Fruit fly (Drosophila melanogaster) whole organism, embryonic: ENCODE measurements around the gene eIF4E5.
A peak's percentile ranks its signal among the peaks of the same experiment; 100 is the strongest.

ENCODE experiments used
- CG13296 ChIP-seq: fragments of 200-800 bp; sonication (Bioruptor generic); optimal IDR thresholded peaks from 3 replicates; lab custom pipeline; 2018; ENCODE audit warnings: missing biosample characterization, mild to moderate bottlenecking, missing genetic modification characterization
- CG15011 ChIP-seq: fragments of 200-800 bp; sonication (Bioruptor generic); optimal IDR thresholded peaks from 3 replicates; lab custom pipeline; 2018; ENCODE audit warnings: missing biosample characterization, mild to moderate bottlenecking, missing genetic modification characterization
- CG15269 ChIP-seq: fragments of 200-800 bp; sonication (Bioruptor generic); optimal IDR thresholded peaks from 2 replicates; lab custom pipeline; 2018; ENCODE audit warnings: missing biosample characterization, mild to moderate bottlenecking, missing genetic modification characterization, moderate library complexity
- CG1602 ChIP-seq: fragments of 200-800 bp; sonication (Bioruptor generic); optimal IDR thresholded peaks from 3 replicates; lab custom pipeline; 2016; ENCODE audit warnings: missing biosample characterization, missing genetic modification characterization
- CG1603 ChIP-seq: fragments of 200-800 bp; sonication (Bioruptor generic); optimal IDR thresholded peaks from 2 replicates; lab custom pipeline; 2019; ENCODE audit warnings: missing biosample characterization, mild to moderate bottlenecking, missing genetic modification characterization, moderate library complexity
- CG17328 ChIP-seq: fragments of 200-800 bp; sonication (Bioruptor generic); IDR thresholded peaks from 2 replicates; pipeline ENCODE4 v1.3.6; 2022; ENCODE audit warnings: missing biosample characterization, missing genetic modification characterization
- CG1792 ChIP-seq: fragments of 200-800 bp; sonication (Bioruptor generic); optimal IDR thresholded peaks from 2 replicates; lab custom pipeline; 2016; ENCODE audit warnings: missing biosample characterization, missing genetic modification characterization
- CG2678 ChIP-seq: fragments of 200-800 bp; sonication (Bioruptor generic); optimal IDR thresholded peaks from 3 replicates; lab custom pipeline; 2019; ENCODE audit warnings: missing biosample characterization, mild to moderate bottlenecking, missing genetic modification characterization, moderate library complexity
- CG34224 ChIP-seq: fragments of 200-800 bp; sonication (Bioruptor generic); IDR thresholded peaks from 3 replicates; pipeline ENCODE4 v1.3.6; 2022; ENCODE audit warnings: missing biosample characterization, missing genetic modification characterization; ENCODE audit not compliant: partially characterized antibody
- CG4282 ChIP-seq: fragments of 200-800 bp; sonication (Bioruptor generic); optimal IDR thresholded peaks from 2 replicates; lab custom pipeline; 2016; ENCODE audit warnings: missing biosample characterization, missing genetic modification characterization
- CG4404 ChIP-seq: fragments of 200-800 bp; sonication (Bioruptor generic); IDR thresholded peaks from 2 replicates; pipeline ENCODE4 v1.3.6; 2022; ENCODE audit warnings: missing biosample characterization, missing genetic modification characterization
- CG5953 ChIP-seq: fragments of 200-800 bp; sonication (Bioruptor generic); IDR thresholded peaks from 2 replicates; pipeline ENCODE4 v1.3.6; 2022; ENCODE audit warnings: missing biosample characterization, missing genetic modification characterization
- CG7928 ChIP-seq: fragments of 200-800 bp; sonication (Bioruptor generic); optimal IDR thresholded peaks from 2 replicates; lab custom pipeline; 2017; ENCODE audit warnings: missing biosample characterization, mild to moderate bottlenecking, missing genetic modification characterization
- CG7987 ChIP-seq: fragments of 200-800 bp; sonication (Bioruptor generic); optimal IDR thresholded peaks from 2 replicates; lab custom pipeline; 2018; ENCODE audit warnings: missing biosample characterization, mild to moderate bottlenecking, missing genetic modification characterization, moderate library complexity
- CG8290 ChIP-seq, 3 experiments: fragments of 200-800 bp; sonication (Bioruptor generic); optimal IDR thresholded peaks; 2 replicates each; lab custom pipeline; 2016 to 2019; ENCODE audit warnings: missing biosample characterization in 3 of 3, missing genetic modification characterization in 3 of 3, mild to moderate bottlenecking in 2 of 3, moderate library complexity in 1 of 3
- CrebB ChIP-seq: fragments of 200-800 bp; sonication (Bioruptor generic); optimal IDR thresholded peaks from 3 replicates; lab custom pipeline; 2018; ENCODE audit warnings: missing biosample characterization, mild to moderate bottlenecking, missing genetic modification characterization
- E2f2 ChIP-seq: fragments of 200-800 bp; sonication (Bioruptor generic); IDR thresholded peaks from 2 replicates; pipeline ENCODE4 v1.3.6; 2022; ENCODE audit warnings: missing biosample characterization, missing genetic modification characterization
- Ets97D ChIP-seq: fragments of 200-800 bp; sonication (Bioruptor generic); optimal IDR thresholded peaks from 3 replicates; lab custom pipeline; 2016; ENCODE audit warnings: missing biosample characterization, missing genetic modification characterization
- Fer1 ChIP-seq: fragments of 200-800 bp; sonication (Bioruptor generic); optimal IDR thresholded peaks from 2 replicates; lab custom pipeline; 2017; ENCODE audit warnings: missing biosample characterization, mild to moderate bottlenecking, missing genetic modification characterization
- Fer3 ChIP-seq: fragments of 200-800 bp; sonication (Bioruptor generic); optimal IDR thresholded peaks from 2 replicates; lab custom pipeline; 2018; ENCODE audit warnings: missing biosample characterization, mild to moderate bottlenecking, missing genetic modification characterization, moderate library complexity
- HLH3B ChIP-seq: fragments of 200-800 bp; sonication (Bioruptor generic); IDR thresholded peaks from 2 replicates; pipeline ENCODE4 v1.3.6; 2022; ENCODE audit warnings: missing biosample characterization, missing genetic modification characterization
- Kr ChIP-seq: fragments of 200-800 bp; sonication (Bioruptor generic); optimal IDR thresholded peaks from 2 replicates; lab custom pipeline; 2017; ENCODE audit warnings: missing biosample characterization, mild to moderate bottlenecking, missing genetic modification characterization
- MESR4 ChIP-seq: fragments of 200-800 bp; sonication (Bioruptor generic); optimal IDR thresholded peaks from 2 replicates; lab custom pipeline; 2018; ENCODE audit warnings: missing biosample characterization, mild to moderate bottlenecking, missing genetic modification characterization, moderate library complexity
- MTF-1 ChIP-seq: fragments of 200-800 bp; sonication (Bioruptor generic); optimal IDR thresholded peaks from 2 replicates; lab custom pipeline; 2018; ENCODE audit warnings: missing biosample characterization, mild to moderate bottlenecking, missing genetic modification characterization, borderline replicate concordance
- Oli ChIP-seq: fragments of 200-800 bp; sonication (Bioruptor generic); optimal IDR thresholded peaks from 2 replicates; lab custom pipeline; 2018; ENCODE audit warnings: missing biosample characterization, mild to moderate bottlenecking, missing genetic modification characterization, moderate library complexity
- Pdp1 ChIP-seq, 2 experiments: fragments of 200-800 bp; sonication (Bioruptor generic); optimal IDR thresholded peaks; 3 replicates each; lab custom pipeline; 2016; ENCODE audit warnings: missing biosample characterization in 2 of 2, missing genetic modification characterization in 2 of 2, mild to moderate bottlenecking in 1 of 2, moderate library complexity in 1 of 2
- Sry-β ChIP-seq: fragments of 200-800 bp; sonication (Bioruptor generic); optimal IDR thresholded peaks from 2 replicates; lab custom pipeline; 2018; ENCODE audit warnings: missing biosample characterization, mild to moderate bottlenecking, missing genetic modification characterization, moderate library complexity
- ase ChIP-seq: fragments of 200-800 bp; sonication (Bioruptor generic); IDR thresholded peaks from 3 replicates; pipeline ENCODE4 v1.3.6; 2022; ENCODE audit warnings: missing biosample characterization, missing genetic modification characterization
- chinmo ChIP-seq: fragments of 200-800 bp; sonication (Bioruptor generic); IDR thresholded peaks from 4 replicates; pipeline ENCODE4 v1.3.6; 2022; ENCODE audit warnings: missing biosample characterization, missing genetic modification characterization; ENCODE audit not compliant: partially characterized antibody
- crol ChIP-seq: fragments of 200-800 bp; sonication (Bioruptor generic); IDR thresholded peaks from 2 replicates; pipeline ENCODE4 v1.3.6; 2022; ENCODE audit warnings: missing biosample characterization, missing genetic modification characterization
- dmrt99B ChIP-seq: fragments of 200-800 bp; sonication (Bioruptor generic); optimal IDR thresholded peaks from 2 replicates; lab custom pipeline; 2018; ENCODE audit warnings: missing biosample characterization, mild to moderate bottlenecking, missing genetic modification characterization, moderate library complexity
- dpn ChIP-seq, 2 experiments: fragments of 200-800 bp; sonication (Bioruptor generic); optimal IDR thresholded peaks; 3 replicates each; lab custom pipeline; 2016; ENCODE audit warnings: missing biosample characterization in 2 of 2, missing genetic modification characterization in 2 of 2
- eve ChIP-seq, 2 experiments: fragments of >200 bp; optimal IDR thresholded peaks; 2 replicates each; lab custom pipeline; 2017; ENCODE audit warnings: missing biosample characterization in 2 of 2, missing genetic modification characterization in 2 of 2
- fru ChIP-seq: fragments of >200 bp; optimal IDR thresholded peaks from 2 replicates; lab custom pipeline; 2017
- gfzf ChIP-seq: fragments of 200-800 bp; sonication (Bioruptor generic); optimal IDR thresholded peaks from 2 replicates; lab custom pipeline; 2016; ENCODE audit warnings: missing biosample characterization, mild to moderate bottlenecking, missing genetic modification characterization, moderate library complexity
- grau ChIP-seq: fragments of 200-800 bp; optimal IDR thresholded peaks from 3 replicates; lab custom pipeline; 2019; ENCODE audit warnings: missing biosample characterization, mild to moderate bottlenecking, missing genetic modification characterization, moderate library complexity
- hkb ChIP-seq, 2 experiments: fragments of 200-800 bp in 1 of 2; fragments of >200 bp in 1 of 2; sonication (Bioruptor generic) in 1 of 2; IDR thresholded peaks in 1 of 2; optimal IDR thresholded peaks in 1 of 2; 2 replicates each; pipeline versions ENCODE4 v1.3.6 to Lab custom; 2017 to 2022; ENCODE audit warnings: missing biosample characterization in 1 of 2, missing genetic modification characterization in 1 of 2
- hth ChIP-seq: fragments of >200 bp; optimal IDR thresholded peaks from 2 replicates; lab custom pipeline; 2017; ENCODE audit warnings: inconsistent platforms
- lab ChIP-seq: fragments of 200-800 bp; sonication (Bioruptor generic); optimal IDR thresholded peaks from 3 replicates; lab custom pipeline; 2017; ENCODE audit warnings: missing biosample characterization, missing genetic modification characterization, mild to moderate bottlenecking, moderate library complexity, missing genetic modification reagents
- luna ChIP-seq: fragments of 200-800 bp; sonication (Bioruptor generic); optimal IDR thresholded peaks from 2 replicates; lab custom pipeline; 2016; ENCODE audit warnings: missing biosample characterization, missing genetic modification characterization
- nmo ChIP-seq: fragments of 200-800 bp; sonication (Bioruptor generic); optimal IDR thresholded peaks from 2 replicates; lab custom pipeline; 2018; ENCODE audit warnings: missing biosample characterization, mild to moderate bottlenecking, missing genetic modification characterization, moderate library complexity
- pnt ChIP-seq: fragments of 200-800 bp; sonication (Bioruptor generic); optimal IDR thresholded peaks from 3 replicates; lab custom pipeline; 2016; ENCODE audit warnings: missing biosample characterization, missing genetic modification characterization
- pzg ChIP-seq: fragments of 200-800 bp; sonication (Bioruptor generic); optimal IDR thresholded peaks from 3 replicates; lab custom pipeline; 2018; ENCODE audit warnings: missing biosample characterization, mild to moderate bottlenecking, missing genetic modification characterization, moderate library complexity
- slou ChIP-seq: fragments of 200-800 bp; sonication (Bioruptor generic); optimal IDR thresholded peaks from 3 replicates; lab custom pipeline; 2016; ENCODE audit warnings: missing biosample characterization, missing genetic modification characterization
- slp2 ChIP-seq: fragments of 200-800 bp; sonication (Bioruptor generic); optimal IDR thresholded peaks from 2 replicates; lab custom pipeline; 2016; ENCODE audit warnings: missing biosample characterization, missing genetic modification characterization
- tna ChIP-seq: fragments of 200-800 bp; sonication (Bioruptor generic); IDR thresholded peaks from 2 replicates; pipeline ENCODE4 v1.3.6; 2022; ENCODE audit warnings: missing biosample characterization, missing genetic modification characterization; ENCODE audit not compliant: partially characterized antibody
- z ChIP-seq: fragments of 200-800 bp; sonication (Bioruptor generic); IDR thresholded peaks from 3 replicates; pipeline ENCODE4 v1.3.6; 2022; ENCODE audit warnings: missing biosample characterization, missing genetic modification characterization
- zfh2 ChIP-seq: fragments of 200-800 bp; sonication (Bioruptor generic); optimal IDR thresholded peaks from 2 replicates; lab custom pipeline; 2016; ENCODE audit warnings: missing biosample characterization, missing genetic modification characterization

Gene eIF4E5

dm6 chr3L:7868581-7869236, 26.0 kb upstream of the eIF4E5 start, which contains the start of gene CG32365 (continued):
- TF ChIP-seq pzg (GFP tag; lab: Kevin White, UChicago) (peak; percentile 30), CG7987 (GFP tag; lab: Kevin White, UChicago) (peak; percentile 4), Fer1 (GFP tag; lab: Kevin White, UChicago) (peak; percentile 44), Ets97D (GFP tag; lab: Kevin White, UChicago) (no peak), CG4282 (GFP tag; lab: Kevin White, UChicago) (no peak), CG4404 (GFP tag; lab: Robert Waterston, UW) (no peak), CG1792 (GFP tag; lab: Kevin White, UChicago) (no peak), hth (no peak), zfh2 (no peak), HLH3B (GFP tag; lab: Robert Waterston, UW) (no peak), CG15011 (GFP tag; lab: Kevin White, UChicago) (no peak), E2f2 (GFP tag; lab: Robert Waterston, UW) (peak; percentile 73), MTF-1 (GFP tag; lab: Kevin White, UChicago) (peak; percentile 21), hkb (optimal IDR thresholded peaks at IDR 0.05; lab: Kevin White, UChicago) (no peak), hkb (GFP tag; IDR thresholded peaks at IDR 0.05; lab: Robert Waterston, UW) (peak; percentile 36; the same call in 1 of the 2 replicates), grau (tag; lab: Kevin White, UChicago) (peak; percentile 52), chinmo (GFP tag; lab: Robert Waterston, UW) (peak; percentile 68; the same call in 1 of the 4 replicates), dmrt99B (tag; lab: Kevin White, UChicago) (peak; percentile 21), CG7928 (no peak), Fer3 (peak; percentile 31), CG15269 (tag; lab: Kevin White, UChicago) (peak; percentile 1), CG2678 (tag; lab: Kevin White, UChicago) (peak; percentile 32), CG8290 (GFP tag; optimal IDR thresholded peaks at IDR 0.05; lab: Kevin White, UChicago) (no peak), CG8290 (tag; optimal IDR thresholded peaks at IDR 0.05; lab: Kevin White, UChicago) (peak in 1 of 2 experiments; percentile 67), dpn (GFP tag; optimal IDR thresholded peaks at IDR 0.05; lab: Kevin White, UChicago) (no peak), CG13296 (GFP tag; lab: Kevin White, UChicago) (peak; percentile 52), Oli (no peak), Sry-β (no peak), ase (0 out of 3 replicates have a peak, but pooled peaks have one; percentile 17), z (GFP tag; lab: Robert Waterston, UW) (no peak), CG5953 (GFP tag; lab: Robert Waterston, UW) (0 out of 2 replicates have a peak, but pooled peaks have one; percentile 6), pnt (GFP tag; lab: Kevin White, UChicago) (no peak), gfzf (peak; percentile 25), CG34224 (GFP tag; lab: Robert Waterston, UW) (0 out of 3 replicates have a peak, but pooled peaks have one; percentile 45), slou (GFP tag; lab: Kevin White, UChicago) (no peak), nmo (no peak), CG1603 (peak; percentile 36), MESR4 (GFP tag; lab: Kevin White, UChicago) (no peak), CrebB (tag; lab: Kevin White, UChicago) (peak; percentile 46), tna (peak; percentile 36; the same call in 1 of the 2 replicates), CG1602 (GFP tag; lab: Kevin White, UChicago) (no peak), lab (peak; percentile 47), CG17328 (GFP tag; lab: Robert Waterston, UW) (peak; percentile 9; the same call in 1 of the 2 replicates), crol (no peak), fru (lab: Kevin White, UChicago) (no peak), Kr (no peak), slp2 (GFP tag; lab: Kevin White, UChicago) (no peak), luna (GFP tag; lab: Kevin White, UChicago) (peak; percentile 22), eve (GFP tag; optimal IDR thresholded peaks at IDR 0.05; lab: Kevin White, UChicago) (peak in 1 of 2 experiments; percentile 76), Pdp1 (GFP tag; optimal IDR thresholded peaks at IDR 0.05; lab: Kevin White, UChicago) (peak in 1 of 2 experiments; percentile 47)
